Worm (Caenorhabditis elegans): ENCODE measurements around the gene eor-2.

DNA sequence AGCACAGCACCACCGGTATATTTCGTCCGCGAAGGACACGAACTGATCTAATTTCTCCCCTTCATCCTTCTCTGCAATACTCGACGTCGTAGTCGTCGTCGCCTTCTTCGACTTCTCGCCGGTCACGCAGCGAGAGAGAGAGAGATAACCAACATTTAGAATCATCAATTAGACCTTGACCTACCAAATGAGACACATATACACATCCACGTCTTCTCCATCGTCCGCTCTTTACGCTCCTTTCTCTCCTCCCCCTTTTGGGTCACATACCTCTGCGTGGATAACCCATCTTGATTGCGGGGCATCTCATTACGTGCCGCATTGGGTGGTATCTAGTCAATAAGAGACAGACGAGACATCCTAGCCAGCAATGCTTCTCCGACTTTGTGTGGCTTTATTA is 21.4 kb upstream of the eor-2 start, which contains the start of gene sym-1:
- no peak for TF ChIP-seq nhr-10 (tag; optimal IDR thresholded peaks at IDR 0.05)
- no peak for TF ChIP-seq hmg-1.1 (GFP tag; IDR thresholded peaks at IDR 0.05)
- TF ChIP-seq unc-62 (GFP tag; optimal IDR thresholded peaks at IDR 0.05 in 1 of 2) = no peak
- no peak for TF ChIP-seq unc-62 (tag; optimal IDR thresholded peaks at IDR 0.05)
- no peak for TF ChIP-seq vab-7 (GFP tag; IDR thresholded peaks at IDR 0.05)
- TF ChIP-seq D1046.2 (GFP tag; IDR thresholded peaks at IDR 0.05) = no peak
- no peak for TF ChIP-seq Y105C5A.15 (GFP tag; IDR thresholded peaks at IDR 0.05)
- no peak for TF ChIP-seq jun-1 (tag; optimal IDR thresholded peaks at IDR 0.05)
- no peak for TF ChIP-seq ama-1 (optimal IDR thresholded peaks at IDR 0.05)
- no peak for TF ChIP-seq ZK546.5 (tag; optimal IDR thresholded peaks at IDR 0.05)
- TF ChIP-seq unc-130 (GFP tag; optimal IDR thresholded peaks at IDR 0.05) = no peak
- no peak for TF ChIP-seq snpc-4 (tag; optimal IDR thresholded peaks at IDR 0.05)
- TF ChIP-seq ceh-28 (tag; optimal IDR thresholded peaks at IDR 0.05) = no peak
- TF ChIP-seq lin-39 (tag; optimal IDR thresholded peaks at IDR 0.05) = no peak
